Worm (Caenorhabditis elegans): ENCODE measurements around the gene npp-9.
"Not testable (repeated sequence)": the region's sequence is repeated elsewhere in the genome, so short reads cannot be mapped to it uniquely, and the experiment has no call there.

DNA sequence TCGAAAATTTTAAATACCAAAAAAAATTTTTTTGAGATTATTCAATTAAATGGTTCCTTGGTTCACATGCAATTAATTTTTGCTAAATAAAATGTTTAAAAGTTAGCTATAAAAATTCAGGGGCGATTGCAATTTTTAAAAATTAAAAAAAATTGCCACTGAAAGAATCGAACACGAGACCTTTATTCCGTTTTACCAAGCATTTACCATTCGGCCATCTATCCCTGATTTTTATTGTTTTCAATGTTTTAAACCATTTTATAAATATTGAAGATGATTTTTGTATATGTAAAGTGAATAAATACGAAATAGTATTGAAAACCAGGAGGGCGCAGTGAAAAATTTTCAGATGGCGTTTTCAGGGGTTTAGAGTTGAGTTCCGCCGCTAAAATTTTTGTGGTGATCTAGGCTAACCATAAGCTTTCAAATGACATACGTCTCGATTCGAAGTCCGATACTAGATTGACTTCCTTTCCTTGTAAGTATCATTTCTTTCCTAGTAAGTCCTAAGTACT lies 42.0 kb downstream of the npp-9 start:
- not testable (repeated sequence) for TF ChIP-seq ztf-11 (tag; optimal IDR thresholded peaks at IDR 0.05); nhr-42 (GFP tag; IDR thresholded peaks at IDR 0.05); nhr-76 (tag; optimal IDR thresholded peaks at IDR 0.05); hlh-11 (tag; optimal IDR thresholded peaks at IDR 0.05); mep-1 (tag; optimal IDR thresholded peaks at IDR 0.05); zag-1 (tag; optimal IDR thresholded peaks at IDR 0.05); lsy-2 (tag; optimal IDR thresholded peaks at IDR 0.05); lin-39 (tag; optimal IDR thresholded peaks at IDR 0.05); lir-3 (tag; optimal IDR thresholded peaks at IDR 0.05); nhr-237 (tag; optimal IDR thresholded peaks at IDR 0.05); ceh-82 (tag; optimal IDR thresholded peaks at IDR 0.05); lin-13 (GFP tag; optimal IDR thresholded peaks at IDR 0.05); nhr-28 (tag; optimal IDR thresholded peaks at IDR 0.05); dmd-8 (GFP tag; IDR thresholded peaks at IDR 0.05)
